Fruit fly (Drosophila melanogaster) whole organism, pupa: ENCODE results near the gene CG9467.

ENCODE experiments used
- CG12605 ChIP-seq: fragments of 200-800 bp; sonication (Bioruptor generic); IDR thresholded peaks from 2 replicates; pipeline ENCODE4 v1.3.6; 2022; ENCODE audit warnings: missing biosample characterization, missing genetic modification characterization
- CG15710 ChIP-seq: fragments of 200-800 bp; sonication (Bioruptor generic); optimal IDR thresholded peaks from 2 replicates; lab custom pipeline; 2018; ENCODE audit warnings: missing biosample characterization, mild to moderate bottlenecking, missing genetic modification characterization, moderate library complexity
- CG17806 ChIP-seq: fragments of 200-800 bp; sonication (Bioruptor generic); optimal IDR thresholded peaks from 2 replicates; lab custom pipeline; 2018; ENCODE audit warnings: missing biosample characterization, mild to moderate bottlenecking, missing genetic modification characterization, moderate library complexity
- CG8159 ChIP-seq: fragments of 200-800 bp; sonication (Bioruptor generic); optimal IDR thresholded peaks from 3 replicates; lab custom pipeline; 2018; ENCODE audit warnings: missing biosample characterization, mild to moderate bottlenecking, missing genetic modification characterization, moderate library complexity
- EcR ChIP-seq: fragments of 200-800 bp; sonication (Bioruptor generic); optimal IDR thresholded peaks from 3 replicates; lab custom pipeline; 2019; ENCODE audit warnings: missing biosample characterization, missing genetic modification characterization, mild to moderate bottlenecking, moderate library complexity, missing genetic modification reagents
- Pif1A ChIP-seq: fragments of 200-800 bp; sonication (Bioruptor generic); optimal IDR thresholded peaks from 3 replicates; lab custom pipeline; 2016; ENCODE audit warnings: missing biosample characterization, missing genetic modification characterization
- fd96Ca ChIP-seq: fragments of 200-800 bp; sonication (Bioruptor generic); IDR thresholded peaks from 3 replicates; pipeline ENCODE4 v1.3.6; 2022; ENCODE audit warnings: missing biosample characterization, missing genetic modification characterization
- gl ChIP-seq: fragments of 200-800 bp; sonication (Bioruptor generic); optimal IDR thresholded peaks from 2 replicates; lab custom pipeline; 2018; ENCODE audit warnings: missing biosample characterization, mild to moderate bottlenecking, missing genetic modification characterization

DNA sequence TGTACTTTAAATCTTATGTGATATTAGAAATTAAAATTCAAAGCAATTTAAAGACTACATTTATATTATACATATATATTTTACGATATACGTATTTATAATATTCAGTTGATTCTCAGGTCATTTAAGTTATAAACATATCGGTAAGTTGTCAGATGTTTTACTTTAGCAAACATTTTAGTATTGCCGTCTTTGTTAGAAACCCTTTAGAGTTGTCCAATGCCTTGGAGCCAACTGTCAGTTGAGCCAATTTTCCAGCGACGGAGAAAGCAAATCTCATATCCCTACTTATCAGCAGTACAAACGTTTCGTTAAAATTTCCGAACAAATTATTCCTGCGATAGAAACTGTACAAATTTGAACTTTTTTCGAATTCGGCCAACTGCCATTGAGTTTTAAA, 26.0 kb downstream of the CG9467 start, which contains the start of gene topi:
- TF ChIP-seq Pif1A (GFP tag; lab: Kevin White, UChicago) (no peak), gl (no peak), EcR (GFP tag; lab: Kevin White, UChicago) (no peak), CG17806 (tag; lab: Kevin White, UChicago) (no peak), fd96Ca (no peak), CG12605 (GFP tag; lab: Robert Waterston, UW) (no peak), CG15710 (tag; lab: Kevin White, UChicago) (no peak), CG8159 (tag; lab: Kevin White, UChicago) (no peak)
